Worm (Caenorhabditis elegans): ENCODE data around the gene srb-16.

ce11 chrII:5101701-5102100 lies 49.0 kb downstream of the srb-16 start, which contains the start of the genes idpb-3 and idpb-1:
- TF ChIP-seq him-1 (tag; optimal IDR thresholded peaks at IDR 0.05) (no peak), W03F9.2 (tag; optimal IDR thresholded peaks at IDR 0.05) (no peak), dao-5 (tag; optimal IDR thresholded peaks at IDR 0.05) (no peak)

Measured in whole organism, L4/young adult.